Fruit fly (Drosophila melanogaster) whole organism, embryonic: ENCODE measurements around the gene trbl.

ENCODE experiments used
- Asciz ChIP-seq: fragments of 200-800 bp; sonication (Bioruptor generic); optimal IDR thresholded peaks from 2 replicates; lab custom pipeline; 2017; ENCODE audit warnings: missing biosample characterization, mild to moderate bottlenecking, missing genetic modification characterization, missing genetic modification reagents
- BtbVII ChIP-seq: fragments of 200-800 bp; sonication (Bioruptor generic); optimal IDR thresholded peaks from 3 replicates; lab custom pipeline; 2017; ENCODE audit warnings: missing biosample characterization, mild to moderate bottlenecking, missing genetic modification characterization
- CG10565 ChIP-seq: fragments of 200-800 bp; sonication (Bioruptor generic); optimal IDR thresholded peaks from 3 replicates; lab custom pipeline; 2016; ENCODE audit warnings: missing biosample characterization, mild to moderate bottlenecking, missing genetic modification characterization
- CG11695 ChIP-seq: fragments of 200-800 bp; sonication (Bioruptor generic); IDR thresholded peaks from 3 replicates; pipeline ENCODE4 v1.3.6; 2022; ENCODE audit warnings: missing biosample characterization, missing genetic modification characterization
- CG11723 ChIP-seq: fragments of 200-800 bp; sonication (Bioruptor generic); optimal IDR thresholded peaks from 2 replicates; lab custom pipeline; 2017; ENCODE audit warnings: missing biosample characterization, mild to moderate bottlenecking, missing genetic modification characterization
- CG13424 ChIP-seq: fragments of 200-800 bp; sonication (Bioruptor generic); optimal IDR thresholded peaks from 2 replicates; lab custom pipeline; 2019; ENCODE audit warnings: missing biosample characterization, mild to moderate bottlenecking, missing genetic modification characterization, moderate library complexity
- CG13624 ChIP-seq: fragments of 200-800 bp; sonication (Bioruptor generic); optimal IDR thresholded peaks from 2 replicates; lab custom pipeline; 2016; ENCODE audit warnings: missing biosample characterization, missing genetic modification characterization
- CG14050 ChIP-seq: fragments of 200-800 bp; sonication (Bioruptor generic); IDR thresholded peaks from 3 replicates; pipeline ENCODE4 v1.3.6; 2022; ENCODE audit warnings: missing biosample characterization, missing genetic modification characterization
- CG15696 ChIP-seq: fragments of 200-800 bp; sonication (Bioruptor generic); optimal IDR thresholded peaks from 2 replicates; lab custom pipeline; 2019; ENCODE audit warnings: missing biosample characterization, mild to moderate bottlenecking, missing genetic modification characterization, moderate library complexity
- CG18764 ChIP-seq: fragments of 200-800 bp; sonication (Bioruptor generic); optimal IDR thresholded peaks from 3 replicates; lab custom pipeline; 2016; ENCODE audit warnings: missing biosample characterization, missing genetic modification characterization
- CG30020 ChIP-seq: fragments of 200-800 bp; optimal IDR thresholded peaks from 2 replicates; lab custom pipeline; 2019; ENCODE audit warnings: missing biosample characterization, mild to moderate bottlenecking, missing genetic modification characterization, moderate library complexity
- CG3407 ChIP-seq: fragments of 200-800 bp; sonication (Bioruptor generic); optimal IDR thresholded peaks from 2 replicates; lab custom pipeline; 2018; ENCODE audit warnings: missing biosample characterization, mild to moderate bottlenecking, missing genetic modification characterization
- CG6654 ChIP-seq: fragments of 200-800 bp; sonication (Bioruptor generic); optimal IDR thresholded peaks from 2 replicates; lab custom pipeline; 2017; ENCODE audit warnings: missing biosample characterization, mild to moderate bottlenecking, missing genetic modification characterization
- CG6683 ChIP-seq: fragments of 200-800 bp; sonication (Bioruptor generic); optimal IDR thresholded peaks from 2 replicates; lab custom pipeline; 2017; ENCODE audit warnings: missing biosample characterization, mild to moderate bottlenecking, missing genetic modification characterization, missing genetic modification reagents
- CG8290 ChIP-seq, 3 experiments: fragments of 200-800 bp; sonication (Bioruptor generic); optimal IDR thresholded peaks; 2 replicates each; lab custom pipeline; 2016 to 2019; ENCODE audit warnings: missing biosample characterization in 3 of 3, missing genetic modification characterization in 3 of 3, mild to moderate bottlenecking in 2 of 3, moderate library complexity in 1 of 3
- CG9727 ChIP-seq: fragments of 200-800 bp; sonication (Bioruptor generic); optimal IDR thresholded peaks from 3 replicates; lab custom pipeline; 2017; ENCODE audit warnings: missing biosample characterization, mild to moderate bottlenecking, missing genetic modification characterization
- CG9797 ChIP-seq: fragments of 200-800 bp; sonication (Bioruptor generic); optimal IDR thresholded peaks from 3 replicates; lab custom pipeline; 2018; ENCODE audit warnings: missing biosample characterization, mild to moderate bottlenecking, missing genetic modification characterization
- CG9932 ChIP-seq: fragments of 200-800 bp; sonication (Bioruptor generic); IDR thresholded peaks from 2 replicates; pipeline ENCODE4 v1.3.6; 2022; ENCODE audit warnings: missing biosample characterization, missing genetic modification characterization
- CoRest ChIP-seq: fragments of 200-800 bp; sonication (Bioruptor generic); optimal IDR thresholded peaks from 3 replicates; lab custom pipeline; 2018; ENCODE audit warnings: missing biosample characterization, mild to moderate bottlenecking, missing genetic modification characterization, moderate library complexity
- Doc3 ChIP-seq: fragments of 200-800 bp; sonication (Bioruptor generic); IDR thresholded peaks from 3 replicates; pipeline ENCODE4 v1.3.6; 2022; ENCODE audit warnings: missing biosample characterization, missing genetic modification characterization; ENCODE audit not compliant: partially characterized antibody
- Dp ChIP-seq: fragments of 200-800 bp; sonication (Bioruptor generic); optimal IDR thresholded peaks from 2 replicates; lab custom pipeline; 2018; ENCODE audit warnings: missing biosample characterization, mild to moderate bottlenecking, missing genetic modification characterization, moderate library complexity
- Dref ChIP-seq: fragments of 200-800 bp; sonication (Bioruptor generic); IDR thresholded peaks from 2 replicates; pipeline ENCODE4 v1.3.6; 2022; ENCODE audit warnings: missing biosample characterization, missing genetic modification characterization
- HLH54F ChIP-seq: fragments of 200-800 bp; sonication (Bioruptor generic); optimal IDR thresholded peaks from 3 replicates; lab custom pipeline; 2016; ENCODE audit warnings: missing biosample characterization, missing genetic modification characterization
- Hr3 ChIP-seq: fragments of 200-800 bp; sonication (Bioruptor generic); optimal IDR thresholded peaks from 3 replicates; lab custom pipeline; 2016; ENCODE audit warnings: missing biosample characterization, missing genetic modification characterization
- Hr51 ChIP-seq, 2 experiments: fragments of 200-800 bp; sonication (Bioruptor generic); optimal IDR thresholded peaks; 2 replicates in 1 of 2; 3 replicates in 1 of 2; lab custom pipeline; 2016 to 2018; ENCODE audit warnings: missing biosample characterization in 2 of 2, missing genetic modification characterization in 2 of 2, mild to moderate bottlenecking in 1 of 2, moderate library complexity in 1 of 2
- Med ChIP-seq: fragments of 200-800 bp; sonication (Bioruptor generic); peaks from one replicate; lab custom pipeline; 2016; ENCODE audit warnings: missing biosample characterization, missing genetic modification characterization, mild to moderate bottlenecking, inconsistent platforms, moderate library complexity
- Nf-YC ChIP-seq: fragments of 200-800 bp; optimal IDR thresholded peaks from 3 replicates; lab custom pipeline; 2019; ENCODE audit warnings: missing biosample characterization, mild to moderate bottlenecking, missing genetic modification characterization, moderate library complexity
- Optix ChIP-seq: fragments of 200-800 bp; sonication (Bioruptor generic); IDR thresholded peaks from 3 replicates; pipeline ENCODE4 v1.3.6; 2022; ENCODE audit warnings: missing biosample characterization, missing genetic modification characterization
- Tbp ChIP-seq: fragments of >200 bp; optimal IDR thresholded peaks from 2 replicates; lab custom pipeline; 2018; ENCODE audit warnings: missing biosample characterization, missing genetic modification characterization
- ash1 ChIP-seq: fragments of 200-800 bp; sonication (Bioruptor generic); optimal IDR thresholded peaks from 2 replicates; lab custom pipeline; 2018; ENCODE audit warnings: missing biosample characterization, mild to moderate bottlenecking, missing genetic modification characterization
- bcd ChIP-seq: fragments of 200-800 bp; sonication (Bioruptor generic); optimal IDR thresholded peaks from 2 replicates; lab custom pipeline; 2017; ENCODE audit warnings: missing biosample characterization, mild to moderate bottlenecking, missing genetic modification characterization
- cad ChIP-seq: fragments of >200 bp; optimal IDR thresholded peaks from 2 replicates; lab custom pipeline; 2017; ENCODE audit warnings: missing biosample characterization, missing genetic modification characterization
- caup ChIP-seq: fragments of 200-800 bp; sonication (Bioruptor generic); optimal IDR thresholded peaks from 3 replicates; lab custom pipeline; 2017; ENCODE audit warnings: missing biosample characterization, mild to moderate bottlenecking, missing genetic modification characterization, moderate library complexity; ENCODE audit not compliant: severe bottlenecking
- dati ChIP-seq: fragments of 200-800 bp; sonication (Bioruptor generic); IDR thresholded peaks from 2 replicates; pipeline ENCODE4 v1.3.6; 2022; ENCODE audit warnings: missing biosample characterization, missing genetic modification characterization
- dmrt11E ChIP-seq: fragments of 200-800 bp; sonication (Bioruptor generic); optimal IDR thresholded peaks from 3 replicates; lab custom pipeline; 2018; ENCODE audit warnings: missing biosample characterization, mild to moderate bottlenecking, missing genetic modification characterization, moderate library complexity
- esg ChIP-seq: fragments of 200-800 bp; sonication (Bioruptor generic); conservative IDR thresholded peaks from 2 replicates; pipeline ENCODE4 v1.3.6; 2022; ENCODE audit warnings: missing biosample characterization, missing genetic modification characterization
- ewg ChIP-seq: fragments of 200-800 bp; sonication (Bioruptor generic); optimal IDR thresholded peaks from 3 replicates; lab custom pipeline; 2017; ENCODE audit warnings: mild to moderate bottlenecking, missing biosample characterization, missing genetic modification reagents, missing genetic modification characterization
- hkb ChIP-seq, 2 experiments: fragments of 200-800 bp in 1 of 2; fragments of >200 bp in 1 of 2; sonication (Bioruptor generic) in 1 of 2; IDR thresholded peaks in 1 of 2; optimal IDR thresholded peaks in 1 of 2; 2 replicates each; pipeline versions ENCODE4 v1.3.6 to Lab custom; 2017 to 2022; ENCODE audit warnings: missing biosample characterization in 1 of 2, missing genetic modification characterization in 1 of 2
- insv ChIP-seq, 2 experiments: fragments of 200-800 bp; sonication (Bioruptor generic); optimal IDR thresholded peaks; 3 replicates each; lab custom pipeline; 2016 to 2018; ENCODE audit warnings: missing biosample characterization in 2 of 2, missing genetic modification characterization in 2 of 2
- knrl ChIP-seq: fragments of 200-800 bp; sonication (Bioruptor generic); IDR thresholded peaks from 3 replicates; pipeline ENCODE4 v1.3.6; 2022; ENCODE audit warnings: missing biosample characterization, missing genetic modification characterization; ENCODE audit not compliant: partially characterized antibody
- lmd ChIP-seq: fragments of 200-800 bp; sonication (Bioruptor generic); IDR thresholded peaks from 2 replicates; pipeline ENCODE4 v1.3.6; 2022; ENCODE audit warnings: missing biosample characterization, missing genetic modification characterization
- nerfin-1 ChIP-seq: fragments of 200-800 bp; sonication (Bioruptor generic); optimal IDR thresholded peaks from 3 replicates; lab custom pipeline; 2019; ENCODE audit warnings: missing biosample characterization, mild to moderate bottlenecking, missing genetic modification characterization, moderate library complexity
- pros ChIP-seq: fragments of 200-800 bp; sonication (Bioruptor generic); optimal IDR thresholded peaks from 3 replicates; lab custom pipeline; 2019; ENCODE audit warnings: missing biosample characterization, mild to moderate bottlenecking, missing genetic modification characterization, moderate library complexity
- sna ChIP-seq: fragments of 200-800 bp; sonication (Bioruptor generic); IDR thresholded peaks from 2 replicates; pipeline ENCODE4 v1.3.6; 2022; ENCODE audit warnings: missing biosample characterization, missing genetic modification characterization; ENCODE audit not compliant: partially characterized antibody
- stwl ChIP-seq: fragments of 200-800 bp; sonication (Bioruptor generic); optimal IDR thresholded peaks from 3 replicates; lab custom pipeline; 2018; ENCODE audit warnings: missing biosample characterization, mild to moderate bottlenecking, missing genetic modification characterization, moderate library complexity
- unc-4 ChIP-seq: fragments of 200-800 bp; sonication (Bioruptor generic); IDR thresholded peaks from 2 replicates; pipeline ENCODE4 v1.3.6; 2022; ENCODE audit warnings: missing biosample characterization, missing genetic modification characterization; ENCODE audit not compliant: partially characterized antibody
- vfl ChIP-seq: fragments of 200-800 bp; sonication (Bioruptor generic); optimal IDR thresholded peaks from 2 replicates; lab custom pipeline; 2016; ENCODE audit warnings: missing biosample characterization, missing genetic modification characterization
- vvl ChIP-seq: fragments of 200-800 bp; sonication (Bioruptor generic); IDR thresholded peaks from 2 replicates; pipeline ENCODE4 v1.3.6; 2022; ENCODE audit warnings: missing biosample characterization, missing genetic modification characterization
- yki ChIP-seq: fragments of >200 bp; optimal IDR thresholded peaks from 3 replicates; lab custom pipeline; 2018
- zen ChIP-seq: fragments of 200-800 bp; sonication (Bioruptor generic); optimal IDR thresholded peaks from 3 replicates; lab custom pipeline; 2018; ENCODE audit warnings: missing biosample characterization, mild to moderate bottlenecking, missing genetic modification characterization, moderate library complexity

trbl gene

DNA sequence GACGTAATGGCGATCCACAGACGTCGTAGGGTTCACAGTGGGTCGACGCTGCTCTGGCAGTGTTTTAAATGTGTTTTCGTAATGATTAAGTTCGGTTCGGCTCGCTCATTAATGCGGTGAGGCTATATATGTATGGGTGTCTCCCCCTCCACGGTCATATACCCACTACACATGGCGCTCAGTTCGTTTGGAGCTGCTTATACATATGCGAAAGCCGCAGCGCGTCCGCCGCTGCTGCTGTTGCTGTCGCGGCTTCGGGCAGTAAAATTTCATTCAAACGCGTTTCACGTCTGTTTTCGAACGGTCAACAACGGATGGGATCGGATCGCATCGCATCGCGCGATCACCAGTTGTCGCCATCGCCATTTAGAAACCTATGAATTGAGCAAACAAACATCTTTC is 15.4 kb downstream of the trbl start (continued):
- no peak for TF ChIP-seq Optix (GFP tag; lab: Robert Waterston, UW)
- TF ChIP-seq Doc3 (GFP tag; lab: Robert Waterston, UW) = no peak
- TF ChIP-seq Med (GFP tag; lab: Kevin White, UChicago) = peak; percentile 72
- TF ChIP-seq Hr3 (GFP tag; lab: Kevin White, UChicago) = no peak
- TF ChIP-seq vfl (GFP tag; lab: Kevin White, UChicago) = no peak
- no peak for TF ChIP-seq CG14050 (GFP tag; lab: Robert Waterston, UW)
- no peak for TF ChIP-seq CG6683
- TF ChIP-seq CG15696 (tag; lab: Kevin White, UChicago) = no peak
- TF ChIP-seq Tbp (GFP tag; lab: Kevin White, UChicago) = no peak
- TF ChIP-seq lmd = no peak
- peak; percentile 74 for TF ChIP-seq vvl (GFP tag; lab: Robert Waterston, UW)
- no peak for TF ChIP-seq caup (GFP tag; lab: Kevin White, UChicago)
- no peak for TF ChIP-seq Asciz (GFP tag; lab: Kevin White, UChicago)
- no peak; the same call in 1 of the 2 replicates for TF ChIP-seq CG9932 (GFP tag; lab: Robert Waterston, UW)
- no peak for TF ChIP-seq CG18764
- TF ChIP-seq dati = no peak
- TF ChIP-seq ewg (GFP tag; lab: Kevin White, UChicago) = no peak
- TF ChIP-seq Nf-YC = no peak
- no peak for TF ChIP-seq CG9727
- no peak for TF ChIP-seq CG13424 (tag; lab: Kevin White, UChicago)
- TF ChIP-seq CoRest (tag; lab: Kevin White, UChicago) = no peak
- no peak for TF ChIP-seq hkb (optimal IDR thresholded peaks at IDR 0.05; lab: Kevin White, UChicago)
- no peak for TF ChIP-seq hkb (GFP tag; IDR thresholded peaks at IDR 0.05; lab: Robert Waterston, UW)
- TF ChIP-seq Dref (GFP tag; lab: Robert Waterston, UW) = 0 out of 2 replicates have a peak, but pooled peaks have one; percentile 15
- TF ChIP-seq Hr51 (GFP tag; optimal IDR thresholded peaks at IDR 0.05; lab: Kevin White, UChicago) = no peak
- TF ChIP-seq HLH54F (GFP tag; lab: Kevin White, UChicago) = no peak
- no peak for TF ChIP-seq dmrt11E (tag; lab: Kevin White, UChicago)
- no peak for TF ChIP-seq knrl (GFP tag; lab: Robert Waterston, UW)
- 0 out of 2 replicates have a peak, but pooled peaks have one; percentile 19 for TF ChIP-seq unc-4 (GFP tag; lab: Robert Waterston, UW)
- no peak for TF ChIP-seq CG10565 (GFP tag; lab: Kevin White, UChicago)
- no peak for TF ChIP-seq zen (tag; lab: Kevin White, UChicago)
- TF ChIP-seq Dp = no peak
- no peak for TF ChIP-seq CG6654 (GFP tag; lab: Kevin White, UChicago)
- no peak for TF ChIP-seq nerfin-1 (tag; lab: Kevin White, UChicago)
- no peak for TF ChIP-seq CG8290 (GFP tag; optimal IDR thresholded peaks at IDR 0.05; lab: Kevin White, UChicago)
- peak in 1 of 2 experiments; percentile 34 for TF ChIP-seq CG8290 (tag; optimal IDR thresholded peaks at IDR 0.05; lab: Kevin White, UChicago)
- TF ChIP-seq stwl (tag; lab: Kevin White, UChicago) = no peak
- no peak for TF ChIP-seq CG30020 (tag; lab: Kevin White, UChicago)
- no peak for TF ChIP-seq sna (GFP tag; lab: Robert Waterston, UW)
- no peak for TF ChIP-seq BtbVII (GFP tag; lab: Kevin White, UChicago)
- TF ChIP-seq CG11695 (GFP tag; lab: Robert Waterston, UW) = no peak
- no peak for TF ChIP-seq CG3407 (GFP tag; lab: Kevin White, UChicago)
- no peak for TF ChIP-seq bcd (GFP tag; lab: Kevin White, UChicago)
- TF ChIP-seq CG13624 (GFP tag; lab: Kevin White, UChicago) = no peak
- TF ChIP-seq insv (GFP tag; optimal IDR thresholded peaks at IDR 0.05; lab: Kevin White, UChicago) = no peak
- TF ChIP-seq CG9797 (GFP tag; lab: Kevin White, UChicago) = no peak
- no peak for TF ChIP-seq CG11723 (GFP tag; lab: Kevin White, UChicago)
- no peak for TF ChIP-seq ash1 (GFP tag; lab: Kevin White, UChicago)
- TF ChIP-seq cad = no peak
- TF ChIP-seq yki = no peak
- TF ChIP-seq esg (GFP tag; lab: Robert Waterston, UW) = no peak
- TF ChIP-seq pros (GFP tag; lab: Kevin White, UChicago) = no peak
